Worm (Caenorhabditis elegans) whole organism, L1 larva: ENCODE measurements around the gene str-103.

Experiments
- C04F5.9 ChIP-seq: sonication (generic microtip); optimal IDR thresholded peaks from 2 replicates; lab custom pipeline; 2016; ENCODE audit warnings: missing genetic modification characterization, missing compliant biosample characterization
- C34B4.2 ChIP-seq: sonication (generic microtip); optimal IDR thresholded peaks from 2 replicates; lab custom pipeline; 2017; ENCODE audit warnings: mild to moderate bottlenecking, missing genetic modification characterization, missing compliant biosample characterization
- aha-1 ChIP-seq: fragments of 150-350 bp; optimal IDR thresholded peaks from 2 replicates; lab custom pipeline; 2014; ENCODE audit warnings: missing biosample characterization, missing genetic modification characterization
- alr-1 ChIP-seq: fragments of 200-800 bp; sonication (Bioruptor generic); optimal IDR thresholded peaks from 2 replicates; lab custom pipeline; 2018; ENCODE audit warnings: borderline replicate concordance, mild to moderate bottlenecking, missing genetic modification characterization, missing compliant biosample characterization
- ceh-63 ChIP-seq: fragments of 200-800 bp; sonication (Bioruptor generic); optimal IDR thresholded peaks from 2 replicates; lab custom pipeline; 2018; ENCODE audit warnings: mild to moderate bottlenecking, missing genetic modification characterization, missing compliant biosample characterization
- ceh-8 ChIP-seq: fragments of 200-800 bp; sonication (Bioruptor generic); optimal IDR thresholded peaks from 2 replicates; lab custom pipeline; 2018; ENCODE audit warnings: mild to moderate bottlenecking, missing genetic modification characterization, moderate library complexity, missing compliant biosample characterization
- ceh-82 ChIP-seq, 3 experiments: fragments of 150-350 bp in 1 of 3; sonication (generic microtip) in 2 of 3; optimal IDR thresholded peaks; 2 replicates each; lab custom pipeline; 2014 to 2017; ENCODE audit warnings: missing biosample characterization in 3 of 3, missing genetic modification characterization in 3 of 3
- efl-1 ChIP-seq, 4 experiments: fragments of 150-350 bp; optimal IDR thresholded peaks in 3 of 4; peaks in 1 of 4; 1 replicate in 1 of 4; 2 replicates in 3 of 4; lab custom pipeline; 2014; ENCODE audit warnings: missing biosample characterization in 2 of 4, missing genetic modification characterization in 2 of 4, missing genetic modification reagents in 2 of 4
- efl-3 ChIP-seq: fragments of 200-800 bp; sonication (Bioruptor generic); optimal IDR thresholded peaks from 2 replicates; lab custom pipeline; 2018; ENCODE audit warnings: mild to moderate bottlenecking, missing genetic modification characterization, missing compliant biosample characterization
- elt-2 ChIP-seq: sonication (generic microtip); optimal IDR thresholded peaks from 2 replicates; lab custom pipeline; 2016; ENCODE audit warnings: missing genetic modification characterization, mild to moderate bottlenecking, inconsistent platforms, missing compliant biosample characterization, missing genetic modification reagents
- irx-1 ChIP-seq: sonication (generic microtip); optimal IDR thresholded peaks from 2 replicates; lab custom pipeline; 2016; ENCODE audit warnings: missing genetic modification characterization, missing compliant biosample characterization
- lin-14 ChIP-seq: fragments of 200-800 bp; sonication (Bioruptor generic); optimal IDR thresholded peaks from 2 replicates; lab custom pipeline; 2018; ENCODE audit warnings: mild to moderate bottlenecking, missing genetic modification characterization, moderate library complexity, missing compliant biosample characterization
- lin-35 ChIP-seq, 2 experiments: fragments of 150-350 bp; optimal IDR thresholded peaks; 2 replicates each; lab custom pipeline; 2014; ENCODE audit warnings: missing biosample characterization in 2 of 2, missing genetic modification characterization in 2 of 2, missing genetic modification reagents in 2 of 2
- lin-39 ChIP-seq: fragments of 150-350 bp; optimal IDR thresholded peaks from 2 replicates; lab custom pipeline; 2014; ENCODE audit warnings: missing biosample characterization, missing genetic modification reagents, missing genetic modification characterization
- lir-3 ChIP-seq: sonication (generic microtip); optimal IDR thresholded peaks from 2 replicates; lab custom pipeline; 2016; ENCODE audit warnings: mild to moderate bottlenecking, missing genetic modification characterization, moderate library complexity, missing compliant biosample characterization; ENCODE audit not compliant: poor library complexity
- mdl-1 ChIP-seq, 2 experiments: fragments of 150-350 bp; optimal IDR thresholded peaks; 2 replicates each; lab custom pipeline; 2014 to 2017; ENCODE audit warnings: missing biosample characterization in 2 of 2, missing genetic modification characterization in 2 of 2, inconsistent platforms in 1 of 2
- nhr-11 ChIP-seq: fragments of 150-350 bp; optimal IDR thresholded peaks from 2 replicates; lab custom pipeline; 2014; ENCODE audit warnings: missing biosample characterization, missing genetic modification characterization
- nhr-12 ChIP-seq: sonication (generic microtip); optimal IDR thresholded peaks from 2 replicates; lab custom pipeline; 2017; ENCODE audit warnings: missing biosample characterization, missing genetic modification characterization
- nhr-19 ChIP-seq: fragments of 200-800 bp; sonication (Bioruptor generic); conservative IDR thresholded peaks from 2 replicates; pipeline ENCODE4 v1.3.6; 2022; ENCODE audit warnings: missing genetic modification characterization, missing compliant biosample characterization
- nhr-20 ChIP-seq: sonication (generic microtip); optimal IDR thresholded peaks from 2 replicates; lab custom pipeline; 2016; ENCODE audit warnings: mild to moderate bottlenecking, missing genetic modification characterization, missing compliant biosample characterization
- nhr-237 ChIP-seq: fragments of 150-350 bp; optimal IDR thresholded peaks from 2 replicates; lab custom pipeline; 2014; ENCODE audit warnings: missing biosample characterization, missing genetic modification characterization
- nhr-76 ChIP-seq: sonication (generic microtip); optimal IDR thresholded peaks from 2 replicates; lab custom pipeline; 2017; ENCODE audit warnings: missing biosample characterization, missing genetic modification characterization
- nhr-77 ChIP-seq: fragments of 150-350 bp; optimal IDR thresholded peaks from 2 replicates; lab custom pipeline; 2014; ENCODE audit warnings: missing biosample characterization, missing genetic modification characterization
- nhr-84 ChIP-seq: sonication (generic microtip); optimal IDR thresholded peaks from 2 replicates; lab custom pipeline; 2017; ENCODE audit warnings: missing biosample characterization, missing genetic modification characterization
- nhr-90 ChIP-seq: sonication (generic microtip); optimal IDR thresholded peaks from 2 replicates; lab custom pipeline; 2016; ENCODE audit warnings: mild to moderate bottlenecking, missing genetic modification characterization, missing compliant biosample characterization; ENCODE audit not compliant: poor library complexity
- pax-3 ChIP-seq: fragments of 200-800 bp; sonication (Bioruptor generic); optimal IDR thresholded peaks from 2 replicates; lab custom pipeline; 2018; ENCODE audit warnings: mild to moderate bottlenecking, missing genetic modification characterization, moderate library complexity, missing compliant biosample characterization
- snu-23 ChIP-seq: sonication (generic microtip); optimal IDR thresholded peaks from 2 replicates; lab custom pipeline; 2016; ENCODE audit warnings: missing genetic modification characterization, missing compliant biosample characterization
- sup-37 ChIP-seq: fragments of 200-800 bp; sonication (Bioruptor generic); optimal IDR thresholded peaks from 2 replicates; lab custom pipeline; 2018; ENCODE audit warnings: mild to moderate bottlenecking, missing genetic modification characterization, missing compliant biosample characterization
- unc-130 ChIP-seq: fragments of 150-350 bp; optimal IDR thresholded peaks from 2 replicates; lab custom pipeline; 2017; ENCODE audit warnings: missing biosample characterization, missing genetic modification characterization, inconsistent platforms
- unc-30 ChIP-seq: sonication (generic microtip); optimal IDR thresholded peaks from 2 replicates; lab custom pipeline; 2017; ENCODE audit warnings: missing biosample characterization, missing genetic modification characterization
- unc-98 ChIP-seq: fragments of 200-800 bp; sonication (Bioruptor generic); IDR thresholded peaks from 2 replicates; pipeline ENCODE4 v1.3.6; 2022; ENCODE audit warnings: missing genetic modification characterization, missing compliant biosample characterization
- vab-15 ChIP-seq: sonication (generic microtip); optimal IDR thresholded peaks from 2 replicates; lab custom pipeline; 2017; ENCODE audit warnings: missing genotype, mild to moderate bottlenecking, missing genetic modification characterization, missing compliant biosample characterization
- zip-4 ChIP-seq: fragments of 200-800 bp; sonication (Bioruptor generic); optimal IDR thresholded peaks from 2 replicates; lab custom pipeline; 2018; ENCODE audit warnings: mild to moderate bottlenecking, missing genetic modification characterization, moderate library complexity, missing compliant biosample characterization

str-103 gene

DNA sequence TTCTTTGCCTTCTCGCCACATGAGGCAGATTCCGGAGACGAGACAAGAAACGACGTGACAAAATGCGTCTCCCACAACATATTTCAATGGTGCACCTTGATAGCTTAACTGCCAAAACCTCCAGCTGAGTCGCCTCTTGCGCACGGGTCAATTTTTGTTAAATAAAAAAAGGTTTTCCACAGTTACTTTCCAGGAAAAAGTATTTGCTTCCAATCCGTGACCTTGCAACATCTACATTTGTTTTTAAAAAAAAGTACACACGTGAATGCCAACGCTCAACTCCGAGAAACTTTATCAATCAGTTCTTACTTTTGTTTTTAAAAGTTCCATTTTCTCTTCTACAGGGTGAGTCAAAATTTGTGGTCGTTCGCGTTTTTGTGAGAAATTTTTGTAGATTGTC lies 24.2 kb downstream of the str-103 start, which contains the start of gene F22B8.7:
TSS of gene F22B8.7 (plus strand) at position 301 of the 400 bp plus-strand sequence.
- no peak for TF ChIP-seq unc-98 (GFP tag; lab: Robert Waterston, UW)
- no peak for TF ChIP-seq alr-1 (tag; lab: Kevin White, UChicago)
- no peak for TF ChIP-seq nhr-19 (GFP tag; lab: Robert Waterston, UW)
- TF ChIP-seq nhr-237 (tag; lab: Kevin White, UChicago) = no peak
- TF ChIP-seq snu-23 (GFP tag; lab: Kevin White, UChicago) = no peak
- TF ChIP-seq lir-3 (tag; lab: Kevin White, UChicago) = no peak
- no peak for TF ChIP-seq ceh-82 (tag; optimal IDR thresholded peaks at IDR 0.05; lab: Kevin White, UChicago)
- no peak for TF ChIP-seq nhr-84
- no peak for TF ChIP-seq nhr-20 (tag; lab: Kevin White, UChicago)
- no peak for TF ChIP-seq unc-30 (tag; lab: Kevin White, UChicago)
- no peak for TF ChIP-seq unc-130 (tag; lab: Kevin White, UChicago)
- no peak for TF ChIP-seq vab-15 (tag; lab: Kevin White, UChicago)
- TF ChIP-seq nhr-90 (tag; lab: Kevin White, UChicago) = no peak
- no peak for TF ChIP-seq lin-14 (GFP tag; lab: Kevin White, UChicago)
- TF ChIP-seq sup-37 (GFP tag; lab: Kevin White, UChicago) = no peak
- TF ChIP-seq efl-3 (GFP tag; lab: Kevin White, UChicago) = no peak
- TF ChIP-seq mdl-1 (tag; optimal IDR thresholded peaks at IDR 0.05; lab: Kevin White, UChicago) = no peak
- TF ChIP-seq efl-1 (optimal IDR thresholded peaks at IDR 0.05; lab: Kevin White, UChicago) = no peak
- TF ChIP-seq efl-1 (GFP tag; optimal IDR thresholded peaks at IDR 0.05 in 1 of 2; lab: Kevin White, UChicago) = no peak
- no peak for TF ChIP-seq lin-39 (tag; lab: Kevin White, UChicago)

ce11 chrV:16090685-16091084 lies 27.8 kb downstream of the str-103 start, which contains the start of gene F22B8.3:
F22B8.3 (plus strand) TSS chrV:16090985.
- TF ChIP-seq efl-1 (optimal IDR thresholded peaks at IDR 0.05; lab: Kevin White, UChicago) (no peak), efl-1 (GFP tag; optimal IDR thresholded peaks at IDR 0.05 in 1 of 2; lab: Kevin White, UChicago) (peak in 1 of 2 experiments; percentile 58), nhr-76 (tag; lab: Kevin White, UChicago) (no peak)

DNA sequence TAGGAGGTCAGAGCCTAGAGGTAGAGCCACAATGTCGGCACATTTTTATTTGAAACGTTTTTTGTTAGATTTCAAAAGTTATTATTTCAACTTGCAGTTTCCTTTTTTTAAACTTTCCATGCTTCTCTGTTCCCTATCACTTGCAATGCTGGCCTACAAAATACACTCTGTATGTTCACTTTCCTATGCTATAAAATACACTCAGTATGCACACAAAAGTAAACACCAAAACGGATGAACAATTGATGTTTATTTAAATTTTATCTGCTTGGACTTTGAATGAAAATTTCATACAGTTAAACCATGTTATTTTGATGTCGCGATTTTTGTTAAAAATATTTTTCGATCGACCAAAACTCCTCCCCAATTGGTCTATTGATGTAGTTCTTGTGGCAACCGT lies 37.8 kb downstream of the str-103 start:
- TF ChIP-seq lin-14 (GFP tag; lab: Kevin White, UChicago) (no peak), pax-3 (tag; lab: Kevin White, UChicago) (no peak)

DNA sequence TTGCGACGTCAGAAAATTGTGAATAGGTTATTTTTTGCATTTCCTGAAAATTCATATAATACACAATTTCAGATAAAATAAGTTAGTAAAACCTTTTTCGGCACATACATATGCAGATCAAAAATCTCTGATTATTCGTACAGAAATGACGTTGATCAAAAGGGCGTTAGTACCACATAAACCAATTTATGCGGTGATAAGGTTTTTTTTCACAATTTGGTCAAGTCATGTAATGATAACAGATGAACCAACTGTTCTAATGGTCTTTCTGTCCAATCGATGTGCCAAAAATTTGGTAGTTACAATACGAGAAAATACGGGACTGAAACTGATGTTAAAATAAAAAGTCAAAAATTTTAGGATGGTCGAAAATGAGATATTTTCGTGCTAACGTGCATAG lies 38.5 kb downstream of the str-103 start:
- TF ChIP-seq lin-35 (GFP tag; optimal IDR thresholded peaks at IDR 0.05; lab: Kevin White, UChicago) (no peak), zip-4 (GFP tag; lab: Kevin White, UChicago) (no peak), aha-1 (no peak), unc-98 (GFP tag; lab: Robert Waterston, UW) (no peak), ceh-8 (no peak), elt-2 (tag; lab: Kevin White, UChicago) (peak; percentile 23), lin-14 (GFP tag; lab: Kevin White, UChicago) (no peak), unc-130 (tag; lab: Kevin White, UChicago) (no peak)

ce11 chrV:16075250-16075709 lies 43.2 kb downstream of the str-103 start, which contains the start of the genes F14H3.12 and srj-29:
F14H3.12 (minus strand) TSS chrV:16075323.
srj-29 (plus strand) TSS chrV:16075659.
- no peak for TF ChIP-seq nhr-12
- peak; percentile 48 for TF ChIP-seq elt-2 (tag; lab: Kevin White, UChicago)
- TF ChIP-seq nhr-77 (tag; lab: Kevin White, UChicago) = no peak
- no peak for TF ChIP-seq C34B4.2 (tag; lab: Kevin White, UChicago)
- TF ChIP-seq nhr-84 = no peak
- TF ChIP-seq irx-1 = no peak
- TF ChIP-seq nhr-11 (tag; lab: Kevin White, UChicago) = no peak
- no peak for TF ChIP-seq C04F5.9 (tag; lab: Kevin White, UChicago)
- no peak for TF ChIP-seq ceh-63
